Worm (Caenorhabditis elegans) whole organism, young adult: Measurements from ENCODE around the gene lnkn-1.

Experiments
- B0035.1 ChIP-seq: sonication (generic microtip); optimal IDR thresholded peaks from 2 replicates; lab custom pipeline; 2016; ENCODE audit warnings: missing genetic modification characterization, mild to moderate bottlenecking, missing compliant biosample characterization, missing genotype, missing genetic modification reagents
- K11D2.4 ChIP-seq: fragments of 200-800 bp; sonication (Bioruptor generic); IDR thresholded peaks from 2 replicates; pipeline ENCODE4 v1.3.6; 2022; ENCODE audit warnings: missing genetic modification reagents, missing genetic modification characterization, missing compliant biosample characterization
- ama-1 ChIP-seq, 3 experiments: fragments of 150-350 bp in 1 of 3; sonication (generic microtip) in 2 of 3; optimal IDR thresholded peaks; 2 replicates each; lab custom pipeline; 2014 to 2018; ENCODE audit warnings: missing biosample characterization in 2 of 3, missing genetic modification characterization in 2 of 3, missing genetic modification reagents in 2 of 3
- bed-2 ChIP-seq: fragments of 200-800 bp; sonication (Bioruptor generic); IDR thresholded peaks from 2 replicates; pipeline ENCODE4 v1.3.6; 2022; ENCODE audit warnings: missing genetic modification reagents, missing genetic modification characterization, missing compliant biosample characterization
- nfya-1 ChIP-seq: sonication (generic microtip); optimal IDR thresholded peaks from 2 replicates; lab custom pipeline; 2017; ENCODE audit warnings: antibody characterized with exemption, missing compliant biosample characterization, missing genetic modification characterization, borderline replicate concordance; ENCODE audit not compliant: insufficient read depth
- xnd-1 ChIP-seq: sonication (generic microtip); optimal IDR thresholded peaks from 2 replicates; lab custom pipeline; 2016; ENCODE audit warnings: missing genotype, missing genetic modification reagents, missing genetic modification characterization, missing compliant biosample characterization
- ztf-6 ChIP-seq: fragments of 200-800 bp; sonication (Bioruptor generic); IDR thresholded peaks from 2 replicates; pipeline ENCODE4 v1.3.6; 2022; ENCODE audit warnings: missing genetic modification reagents, missing genetic modification characterization, missing compliant biosample characterization

ce11 chrIII:8903263-8903662 lies 13.2 kb downstream of the lnkn-1 start:
- TF ChIP-seq xnd-1 (no peak), nfya-1 (tag; lab: Kevin White, UChicago) (no peak), bed-2 (GFP tag; lab: Robert Waterston, UW) (no peak), ama-1 (optimal IDR thresholded peaks at IDR 0.05; lab: Kevin White, UChicago) (no peak), ama-1 (GFP tag; optimal IDR thresholded peaks at IDR 0.05; lab: Kevin White, UChicago) (no peak), K11D2.4 (no peak), B0035.1 (no peak), ztf-6 (GFP tag; lab: Robert Waterston, UW) (no peak)
